Worm (Caenorhabditis elegans): ENCODE results near the gene K02G10.15.

Gene K02G10.15

ce11 chrX:4682616-4683015 is at the start of gene K02G10.15:
Gene K02G10.15, minus strand, starts transcription at chrX:4682716.
- TF ChIP-seq F13C5.2 (tag; optimal IDR thresholded peaks at IDR 0.05) (no peak), pes-1 (GFP tag; IDR thresholded peaks at IDR 0.05) (no peak), hnd-1 (tag; optimal IDR thresholded peaks at IDR 0.05) (no peak), tbx-37 (GFP tag; conservative IDR thresholded peaks at IDR 0.05) (no peak)

ce11 chrX:4727388-4727787 is 44.9 kb upstream of the K02G10.15 start, which contains the start of gene acc-3:
Gene acc-3, minus strand, starts transcription at chrX:4727488.
- TF ChIP-seq tra-4 (tag; optimal IDR thresholded peaks at IDR 0.05) (no peak), hmbx-1 (tag; optimal IDR thresholded peaks at IDR 0.05) (no peak), tbx-11 (GFP tag; IDR thresholded peaks at IDR 0.05) (no peak), ceh-13 (GFP tag; optimal IDR thresholded peaks at IDR 0.05) (no peak), flt-1 (GFP tag; IDR thresholded peaks at IDR 0.05) (no peak), tbx-37 (GFP tag; conservative IDR thresholded peaks at IDR 0.05) (no peak), ceh-36 (tag; optimal IDR thresholded peaks at IDR 0.05) (no peak), scrt-1 (GFP tag; IDR thresholded peaks at IDR 0.05) (no peak)

ce11 chrX:4720603-4721529 is 38.4 kb upstream of the K02G10.15 start, which contains the start of gene F55D10.4:
Gene F55D10.4, minus strand, starts transcription at chrX:4720653.
- TF ChIP-seq tbx-11 (GFP tag; IDR thresholded peaks at IDR 0.05) (no peak), hmbx-1 (tag; optimal IDR thresholded peaks at IDR 0.05) (no peak), pes-1 (GFP tag; IDR thresholded peaks at IDR 0.05) (no peak), tbx-37 (GFP tag; conservative IDR thresholded peaks at IDR 0.05) (no peak), ceh-36 (tag; optimal IDR thresholded peaks at IDR 0.05) (no peak), sea-1 (GFP tag; conservative IDR thresholded peaks at IDR 0.05) (no peak), ets-7 (tag; optimal IDR thresholded peaks at IDR 0.05) (no peak), hmg-4 (GFP tag; optimal IDR thresholded peaks at IDR 0.05) (no peak), aly-1 (tag; optimal IDR thresholded peaks at IDR 0.05) (no peak), ceh-13 (GFP tag; optimal IDR thresholded peaks at IDR 0.05) (no peak), B0310.2 (tag; optimal IDR thresholded peaks at IDR 0.05) (no peak), flt-1 (GFP tag; IDR thresholded peaks at IDR 0.05) (no peak), F13C5.2 (tag; optimal IDR thresholded peaks at IDR 0.05) (no peak), ama-1 (optimal IDR thresholded peaks at IDR 0.05) (no peak), hnd-1 (tag; optimal IDR thresholded peaks at IDR 0.05) (no peak), tra-4 (tag; optimal IDR thresholded peaks at IDR 0.05) (no peak), scrt-1 (GFP tag; IDR thresholded peaks at IDR 0.05) (no peak)

ce11 chrX:4718114-4718513 is 35.6 kb upstream of the K02G10.15 start:
- TF ChIP-seq tbx-37 (GFP tag; conservative IDR thresholded peaks at IDR 0.05) (no peak), ama-1 (optimal IDR thresholded peaks at IDR 0.05) (no peak), sea-1 (GFP tag; conservative IDR thresholded peaks at IDR 0.05) (no peak), tra-4 (tag; optimal IDR thresholded peaks at IDR 0.05) (no peak), aly-1 (tag; optimal IDR thresholded peaks at IDR 0.05) (no peak), flt-1 (GFP tag; IDR thresholded peaks at IDR 0.05) (no peak), B0310.2 (tag; optimal IDR thresholded peaks at IDR 0.05) (no peak), hnd-1 (tag; optimal IDR thresholded peaks at IDR 0.05) (no peak), ceh-36 (tag; optimal IDR thresholded peaks at IDR 0.05) (no peak), hmg-4 (GFP tag; optimal IDR thresholded peaks at IDR 0.05) (no peak), hmbx-1 (tag; optimal IDR thresholded peaks at IDR 0.05) (no peak)

ce11 chrX:4715107-4715506 is 32.6 kb upstream of the K02G10.15 start, which contains the start of gene rpl-25.1:
Gene rpl-25.1, plus strand, starts transcription at chrX:4715178.
- no peak for TF ChIP-seq B0310.2 (tag; optimal IDR thresholded peaks at IDR 0.05)
- TF ChIP-seq tra-4 (tag; optimal IDR thresholded peaks at IDR 0.05) = no peak
- TF ChIP-seq sea-1 (GFP tag; conservative IDR thresholded peaks at IDR 0.05) = no peak
- no peak for TF ChIP-seq scrt-1 (GFP tag; IDR thresholded peaks at IDR 0.05)
- TF ChIP-seq flt-1 (GFP tag; IDR thresholded peaks at IDR 0.05) = no peak
- TF ChIP-seq ceh-36 (tag; optimal IDR thresholded peaks at IDR 0.05) = no peak
- no peak for TF ChIP-seq ama-1 (optimal IDR thresholded peaks at IDR 0.05)
- TF ChIP-seq aly-1 (tag; optimal IDR thresholded peaks at IDR 0.05) = no peak
- TF ChIP-seq F13C5.2 (tag; optimal IDR thresholded peaks at IDR 0.05) = no peak
- TF ChIP-seq hnd-1 (tag; optimal IDR thresholded peaks at IDR 0.05) = no peak
- no peak for TF ChIP-seq hmg-4 (GFP tag; optimal IDR thresholded peaks at IDR 0.05)
- no peak; the same call in 1 of the 2 replicates for TF ChIP-seq tbx-37 (GFP tag; conservative IDR thresholded peaks at IDR 0.05)
- TF ChIP-seq ets-7 (tag; optimal IDR thresholded peaks at IDR 0.05) = no peak
- TF ChIP-seq ceh-13 (GFP tag; optimal IDR thresholded peaks at IDR 0.05) = no peak
- no peak for TF ChIP-seq hmbx-1 (tag; optimal IDR thresholded peaks at IDR 0.05)
- TF ChIP-seq tbx-11 (GFP tag; IDR thresholded peaks at IDR 0.05) = no peak

ce11 chrX:4711698-4712329 is 29.3 kb upstream of the K02G10.15 start, which contains the start of the genes dnj-14 and glit-1:
Gene dnj-14, minus strand, starts transcription at chrX:4711748.
Gene glit-1, plus strand, starts transcription at chrX:4712279.
- no peak for TF ChIP-seq ceh-36 (tag; optimal IDR thresholded peaks at IDR 0.05)
- no peak for TF ChIP-seq pes-1 (GFP tag; IDR thresholded peaks at IDR 0.05)
- peak; percentile 46; the same call in 1 of the 2 replicates for TF ChIP-seq flt-1 (GFP tag; IDR thresholded peaks at IDR 0.05)
- TF ChIP-seq F13C5.2 (tag; optimal IDR thresholded peaks at IDR 0.05) = peak; percentile 55
- TF ChIP-seq hmbx-1 (tag; optimal IDR thresholded peaks at IDR 0.05) = no peak
- no peak for TF ChIP-seq tra-4 (tag; optimal IDR thresholded peaks at IDR 0.05)
- TF ChIP-seq B0310.2 (tag; optimal IDR thresholded peaks at IDR 0.05) = no peak
- TF ChIP-seq tbx-11 (GFP tag; IDR thresholded peaks at IDR 0.05) = no peak
- TF ChIP-seq hmg-4 (GFP tag; optimal IDR thresholded peaks at IDR 0.05) = peak; percentile 80
- TF ChIP-seq sea-1 (GFP tag; conservative IDR thresholded peaks at IDR 0.05) = peak; percentile 63; the same call in 1 of the 2 replicates
- TF ChIP-seq hnd-1 (tag; optimal IDR thresholded peaks at IDR 0.05) = no peak
- no peak for TF ChIP-seq ama-1 (optimal IDR thresholded peaks at IDR 0.05)
- no peak; the same call in 1 of the 2 replicates for TF ChIP-seq tbx-37 (GFP tag; conservative IDR thresholded peaks at IDR 0.05)
- TF ChIP-seq scrt-1 (GFP tag; IDR thresholded peaks at IDR 0.05) = 0 out of 2 replicates have a peak, but pooled peaks have one; percentile 18
- TF ChIP-seq aly-1 (tag; optimal IDR thresholded peaks at IDR 0.05) = peak; percentile 23
- TF ChIP-seq ets-7 (tag; optimal IDR thresholded peaks at IDR 0.05) = no peak
- no peak for TF ChIP-seq ceh-13 (GFP tag; optimal IDR thresholded peaks at IDR 0.05)

Data from whole organism, early embryonic.